Fruit fly (Drosophila melanogaster) whole organism, embryonic: ENCODE results near the gene Ser.
A peak's percentile ranks its signal among the peaks of the same experiment; 100 is the strongest.

Source experiments
- Atf3 ChIP-seq: fragments of 200-800 bp; sonication (Bioruptor generic); optimal IDR thresholded peaks from 3 replicates; lab custom pipeline; 2016; ENCODE audit warnings: missing biosample characterization, missing genetic modification characterization
- Bdp1 ChIP-seq: fragments of 200-800 bp; sonication (Bioruptor generic); optimal IDR thresholded peaks from 3 replicates; lab custom pipeline; 2016; ENCODE audit warnings: missing biosample characterization, missing genetic modification characterization
- CG10209 ChIP-seq: fragments of 200-800 bp; sonication (Bioruptor generic); optimal IDR thresholded peaks from 3 replicates; lab custom pipeline; 2017; ENCODE audit warnings: missing biosample characterization, mild to moderate bottlenecking, missing genetic modification characterization, missing genetic modification reagents
- CG10267 ChIP-seq: fragments of 200-800 bp; sonication (Bioruptor generic); optimal IDR thresholded peaks from 2 replicates; lab custom pipeline; 2018; ENCODE audit warnings: missing biosample characterization, mild to moderate bottlenecking, missing genetic modification characterization, moderate library complexity
- CG10274 ChIP-seq: fragments of 200-800 bp; sonication (Bioruptor generic); optimal IDR thresholded peaks from 3 replicates; lab custom pipeline; 2017; ENCODE audit warnings: missing biosample characterization, mild to moderate bottlenecking, missing genetic modification characterization
- CG10959 ChIP-seq: fragments of 200-800 bp; sonication (Bioruptor generic); IDR thresholded peaks from 2 replicates; pipeline ENCODE4 v1.3.6; 2022; ENCODE audit warnings: missing biosample characterization, missing genetic modification characterization
- CG12942 ChIP-seq: fragments of 200-800 bp; sonication (Bioruptor generic); optimal IDR thresholded peaks from 3 replicates; lab custom pipeline; 2016; ENCODE audit warnings: missing biosample characterization, missing genetic modification characterization
- CG13287 ChIP-seq: fragments of 200-800 bp; sonication (Bioruptor generic); IDR thresholded peaks from 2 replicates; pipeline ENCODE4 v1.3.6; 2022; ENCODE audit warnings: missing biosample characterization, missing genetic modification characterization; ENCODE audit not compliant: partially characterized antibody
- CG15011 ChIP-seq: fragments of 200-800 bp; sonication (Bioruptor generic); optimal IDR thresholded peaks from 3 replicates; lab custom pipeline; 2018; ENCODE audit warnings: missing biosample characterization, mild to moderate bottlenecking, missing genetic modification characterization
- CG1529 ChIP-seq: fragments of 200-800 bp; sonication (Bioruptor generic); optimal IDR thresholded peaks from 3 replicates; lab custom pipeline; 2018; ENCODE audit warnings: missing biosample characterization, missing genetic modification characterization
- CG1602 ChIP-seq: fragments of 200-800 bp; sonication (Bioruptor generic); optimal IDR thresholded peaks from 3 replicates; lab custom pipeline; 2016; ENCODE audit warnings: missing biosample characterization, missing genetic modification characterization
- CG16863 ChIP-seq: fragments of 200-800 bp; sonication (Bioruptor generic); optimal IDR thresholded peaks from 3 replicates; lab custom pipeline; 2016; ENCODE audit warnings: missing biosample characterization, missing genetic modification characterization
- CG17359 ChIP-seq: fragments of 200-800 bp; sonication (Bioruptor generic); optimal IDR thresholded peaks from 3 replicates; lab custom pipeline; 2018; ENCODE audit warnings: missing biosample characterization, mild to moderate bottlenecking, missing genetic modification characterization, moderate library complexity
- CG17361 ChIP-seq: fragments of 200-800 bp; sonication (Bioruptor generic); IDR thresholded peaks from 3 replicates; pipeline ENCODE4 v1.3.6; 2022; ENCODE audit warnings: missing biosample characterization, missing genetic modification characterization
- CG2202 ChIP-seq: fragments of 200-800 bp; sonication (Bioruptor generic); optimal IDR thresholded peaks from 2 replicates; lab custom pipeline; 2018; ENCODE audit warnings: missing biosample characterization, mild to moderate bottlenecking, missing genetic modification characterization
- CG30403 ChIP-seq: fragments of 200-800 bp; sonication (Bioruptor generic); optimal IDR thresholded peaks from 3 replicates; lab custom pipeline; 2016; ENCODE audit warnings: missing biosample characterization, missing genetic modification characterization
- CG33213 ChIP-seq: fragments of 200-800 bp; sonication (Bioruptor generic); optimal IDR thresholded peaks from 3 replicates; lab custom pipeline; 2016; ENCODE audit warnings: missing biosample characterization, missing genetic modification characterization
- CG4404 ChIP-seq: fragments of 200-800 bp; sonication (Bioruptor generic); IDR thresholded peaks from 2 replicates; pipeline ENCODE4 v1.3.6; 2022; ENCODE audit warnings: missing biosample characterization, missing genetic modification characterization
- CG8765 ChIP-seq: fragments of 200-800 bp; sonication (Bioruptor generic); IDR thresholded peaks from 2 replicates; pipeline ENCODE4 v1.3.6; 2022; ENCODE audit warnings: missing biosample characterization, missing genetic modification characterization
- CoRest ChIP-seq: fragments of 200-800 bp; sonication (Bioruptor generic); optimal IDR thresholded peaks from 3 replicates; lab custom pipeline; 2018; ENCODE audit warnings: missing biosample characterization, mild to moderate bottlenecking, missing genetic modification characterization, moderate library complexity
- D19A ChIP-seq: fragments of 200-800 bp; optimal IDR thresholded peaks from 3 replicates; lab custom pipeline; 2019; ENCODE audit warnings: missing biosample characterization, mild to moderate bottlenecking, missing genetic modification characterization, moderate library complexity
- Dip2 ChIP-seq: fragments of 200-800 bp; sonication (Bioruptor generic); IDR thresholded peaks from 2 replicates; pipeline ENCODE4 v1.3.6; 2022; ENCODE audit warnings: missing biosample characterization, missing genetic modification characterization
- Doc3 ChIP-seq: fragments of 200-800 bp; sonication (Bioruptor generic); IDR thresholded peaks from 3 replicates; pipeline ENCODE4 v1.3.6; 2022; ENCODE audit warnings: missing biosample characterization, missing genetic modification characterization; ENCODE audit not compliant: partially characterized antibody
- Eip74EF ChIP-seq, 2 experiments: fragments of 200-800 bp in 1 of 2; fragments of >200 bp in 1 of 2; sonication (Bioruptor generic) in 1 of 2; optimal IDR thresholded peaks; 2 replicates each; lab custom pipeline; 2017 to 2019; ENCODE audit warnings: missing biosample characterization in 2 of 2, missing genetic modification characterization in 2 of 2, mild to moderate bottlenecking in 1 of 2, moderate library complexity in 1 of 2
- Mad ChIP-seq: fragments of 200-800 bp; sonication (Bioruptor generic); optimal IDR thresholded peaks from 2 replicates; lab custom pipeline; 2016; ENCODE audit warnings: missing biosample characterization, missing genetic modification characterization
- Mes4 ChIP-seq: fragments of 200-800 bp; sonication (Bioruptor generic); optimal IDR thresholded peaks from 2 replicates; lab custom pipeline; 2016; ENCODE audit warnings: missing biosample characterization, missing genetic modification characterization
- NFAT ChIP-seq: fragments of 200-800 bp; sonication (Bioruptor generic); IDR thresholded peaks from 2 replicates; pipeline ENCODE4 v1.3.6; 2022; ENCODE audit warnings: missing biosample characterization, missing genetic modification characterization
- Neu2 ChIP-seq: fragments of 200-800 bp; sonication (Bioruptor generic); optimal IDR thresholded peaks from 3 replicates; lab custom pipeline; 2016; ENCODE audit warnings: missing biosample characterization, missing genetic modification characterization, borderline replicate concordance
- Vsx1 ChIP-seq: fragments of 200-800 bp; sonication (Bioruptor generic); optimal IDR thresholded peaks from 2 replicates; lab custom pipeline; 2017; ENCODE audit warnings: missing biosample characterization, mild to moderate bottlenecking, missing genetic modification characterization, missing genetic modification reagents
- amos ChIP-seq: fragments of 200-800 bp; sonication (Bioruptor generic); IDR thresholded peaks from 2 replicates; pipeline ENCODE4 v1.3.6; 2022; ENCODE audit warnings: missing biosample characterization, missing genetic modification characterization; ENCODE audit not compliant: partially characterized antibody
- ash1 ChIP-seq: fragments of 200-800 bp; sonication (Bioruptor generic); optimal IDR thresholded peaks from 2 replicates; lab custom pipeline; 2018; ENCODE audit warnings: missing biosample characterization, mild to moderate bottlenecking, missing genetic modification characterization
- ato ChIP-seq: fragments of 200-800 bp; sonication (Bioruptor generic); IDR thresholded peaks from 2 replicates; pipeline ENCODE4 v1.3.6; 2022; ENCODE audit warnings: missing biosample characterization, missing genetic modification characterization; ENCODE audit not compliant: partially characterized antibody
- dati ChIP-seq: fragments of 200-800 bp; sonication (Bioruptor generic); IDR thresholded peaks from 2 replicates; pipeline ENCODE4 v1.3.6; 2022; ENCODE audit warnings: missing biosample characterization, missing genetic modification characterization
- dysf ChIP-seq: fragments of 200-800 bp; sonication (Bioruptor generic); IDR thresholded peaks from 3 replicates; pipeline ENCODE4 v1.3.6; 2022; ENCODE audit warnings: missing biosample characterization, missing genetic modification characterization
- gce ChIP-seq: fragments of 200-800 bp; sonication (Bioruptor generic); IDR thresholded peaks from 3 replicates; pipeline ENCODE4 v1.3.6; 2022; ENCODE audit warnings: missing biosample characterization, missing genetic modification characterization
- gcm2 ChIP-seq: fragments of 200-800 bp; sonication (Bioruptor generic); optimal IDR thresholded peaks from 2 replicates; lab custom pipeline; 2016; ENCODE audit warnings: missing biosample characterization, missing genetic modification characterization
- grau ChIP-seq: fragments of 200-800 bp; optimal IDR thresholded peaks from 3 replicates; lab custom pipeline; 2019; ENCODE audit warnings: missing biosample characterization, mild to moderate bottlenecking, missing genetic modification characterization, moderate library complexity
- gsb ChIP-seq: fragments of 200-800 bp; sonication (Bioruptor generic); IDR thresholded peaks from 2 replicates; pipeline ENCODE4 v1.3.6; 2022; ENCODE audit warnings: missing biosample characterization, missing genetic modification characterization
- hb ChIP-seq: fragments of 200-800 bp; sonication (Bioruptor generic); IDR thresholded peaks from 3 replicates; pipeline ENCODE4 v1.3.6; 2022; ENCODE audit warnings: missing biosample characterization, missing genetic modification characterization; ENCODE audit not compliant: partially characterized antibody
- lov ChIP-seq, 2 experiments: fragments of 200-800 bp in 1 of 2; fragments of >200 bp in 1 of 2; sonication (Bioruptor generic) in 1 of 2; IDR thresholded peaks in 1 of 2; optimal IDR thresholded peaks in 1 of 2; 2 replicates in 1 of 2; 3 replicates in 1 of 2; pipeline versions ENCODE4 v1.3.6 to Lab custom; 2017 to 2022; ENCODE audit warnings: missing biosample characterization in 1 of 2, missing genetic modification characterization in 1 of 2
- nerfin-1 ChIP-seq: fragments of 200-800 bp; sonication (Bioruptor generic); optimal IDR thresholded peaks from 3 replicates; lab custom pipeline; 2019; ENCODE audit warnings: missing biosample characterization, mild to moderate bottlenecking, missing genetic modification characterization, moderate library complexity
- p53 ChIP-seq: fragments of 200-800 bp; sonication (Bioruptor generic); optimal IDR thresholded peaks from 2 replicates; lab custom pipeline; 2016; ENCODE audit warnings: missing biosample characterization, missing genetic modification characterization
- peb ChIP-seq: fragments of 200-800 bp; sonication (Bioruptor generic); IDR thresholded peaks from 2 replicates; pipeline ENCODE4 v1.3.6; 2022; ENCODE audit warnings: missing biosample characterization, missing genetic modification characterization
- salm ChIP-seq: fragments of 200-800 bp; sonication (Bioruptor generic); optimal IDR thresholded peaks from 2 replicates; lab custom pipeline; 2018; ENCODE audit warnings: missing biosample characterization, mild to moderate bottlenecking, missing genetic modification characterization
- sens ChIP-seq: fragments of 200-800 bp; sonication (Bioruptor generic); peaks from one replicate; lab custom pipeline; 2016; ENCODE audit warnings: missing biosample characterization, missing genetic modification characterization
- ttk ChIP-seq: fragments of 200-800 bp; sonication (Bioruptor generic); IDR thresholded peaks from 2 replicates; pipeline ENCODE4 v2.1.2; 2022; ENCODE audit warnings: missing biosample characterization, missing genetic modification characterization
- tup ChIP-seq: fragments of 200-800 bp; sonication (Bioruptor generic); optimal IDR thresholded peaks from 2 replicates; lab custom pipeline; 2016; ENCODE audit warnings: missing biosample characterization, mild to moderate bottlenecking, missing genetic modification characterization, moderate library complexity
- twi ChIP-seq: fragments of 200-800 bp; optimal IDR thresholded peaks from 2 replicates; lab custom pipeline; 2019; ENCODE audit warnings: missing biosample characterization, mild to moderate bottlenecking, missing genetic modification characterization, moderate library complexity
- wdn ChIP-seq: fragments of 200-800 bp; sonication (Bioruptor generic); IDR thresholded peaks from 2 replicates; pipeline ENCODE4 v1.3.6; 2022; ENCODE audit warnings: missing biosample characterization, missing genetic modification characterization

The Ser gene

DNA sequence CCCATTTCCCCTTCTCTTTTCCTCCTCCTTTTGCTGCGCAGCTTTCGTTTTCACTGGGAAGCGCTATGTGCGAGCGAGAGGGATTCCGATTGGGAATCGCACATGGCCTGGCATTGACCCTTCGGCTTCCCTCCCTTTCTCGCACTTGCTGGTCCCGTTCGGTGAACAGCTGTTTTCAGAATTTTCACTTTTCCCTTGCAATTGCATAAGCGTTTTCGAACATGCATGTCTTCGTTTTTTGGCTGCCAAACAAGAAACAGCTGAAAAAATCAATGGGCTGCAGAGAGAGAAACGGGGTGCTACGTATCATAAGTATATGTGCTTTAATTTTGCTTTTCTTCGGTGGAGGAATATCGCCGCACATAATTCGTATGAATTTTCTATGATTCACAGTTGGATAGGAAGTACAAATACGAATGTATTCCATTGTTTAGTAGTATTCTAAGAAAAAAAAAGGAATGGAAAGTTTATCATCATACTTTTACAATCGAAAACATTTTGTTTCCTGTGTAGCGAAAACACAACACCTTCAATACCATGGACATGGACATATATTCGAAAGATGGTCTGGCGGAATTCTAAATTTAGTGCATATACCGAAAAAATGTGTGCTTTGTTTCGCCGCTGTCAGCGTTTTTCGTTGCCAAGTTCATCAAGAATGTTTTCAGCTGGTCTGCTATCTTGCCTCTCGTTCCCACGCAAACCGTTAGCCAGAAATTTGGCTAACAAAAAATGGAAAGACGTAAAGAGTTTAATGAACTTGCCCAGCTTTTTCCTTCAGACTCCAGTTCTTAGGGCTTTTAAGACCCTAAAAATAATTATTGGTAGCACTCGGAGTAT lies 41.7 kb downstream of the Ser start (continued):
- TF ChIP-seq NFAT (GFP tag; lab: Robert Waterston, UW) (peak; percentile 24; the same call in 1 of the 2 replicates), CG15011 (GFP tag; lab: Kevin White, UChicago) (no peak), CG17361 (GFP tag; lab: Robert Waterston, UW) (peak; percentile 71), gce (GFP tag; lab: Robert Waterston, UW) (no peak), twi (peak; percentile 18), sens (GFP tag; lab: Kevin White, UChicago) (peak; percentile 83), nerfin-1 (peak; percentile 23), gsb (no peak), gcm2 (GFP tag; lab: Kevin White, UChicago) (no peak), CoRest (peak; percentile 62), wdn (GFP tag; lab: Robert Waterston, UW) (no peak), Doc3 (GFP tag; lab: Robert Waterston, UW) (no peak), peb (no peak), dati (no peak), Eip74EF (GFP tag; optimal IDR thresholded peaks at IDR 0.05; lab: Kevin White, UChicago) (peak in 1 of 2 experiments; percentile 28), CG16863 (GFP tag; lab: Kevin White, UChicago) (peak; percentile 35), Vsx1 (GFP tag; lab: Kevin White, UChicago) (no peak), CG13287 (GFP tag; lab: Robert Waterston, UW) (no peak), grau (peak; percentile 65), ttk (GFP tag; lab: Robert Waterston, UW) (no peak), D19A (tag; lab: Kevin White, UChicago) (peak; percentile 21), ato (GFP tag; lab: Robert Waterston, UW) (no peak), CG10267 (peak; percentile 19), Dip2 (GFP tag; lab: Robert Waterston, UW) (no peak), CG2202 (tag; lab: Kevin White, UChicago) (no peak), CG30403 (GFP tag; lab: Kevin White, UChicago) (peak; percentile 24), amos (GFP tag; lab: Robert Waterston, UW) (no peak), CG10959 (GFP tag; lab: Robert Waterston, UW) (no peak), ash1 (GFP tag; lab: Kevin White, UChicago) (no peak), Atf3 (GFP tag; lab: Kevin White, UChicago) (no peak), salm (tag; lab: Kevin White, UChicago) (peak; percentile 37), Mad (GFP tag; lab: Kevin White, UChicago) (no peak), p53 (GFP tag; lab: Kevin White, UChicago) (no peak), CG10274 (GFP tag; lab: Kevin White, UChicago) (no peak), CG1529 (GFP tag; lab: Kevin White, UChicago) (no peak), Neu2 (GFP tag; lab: Kevin White, UChicago) (no peak), dysf (GFP tag; lab: Robert Waterston, UW) (peak; percentile 67; the same call in 2 of the 3 replicates), lov (optimal IDR thresholded peaks at IDR 0.05; lab: Kevin White, UChicago) (no peak), lov (GFP tag; IDR thresholded peaks at IDR 0.05; lab: Robert Waterston, UW) (no peak), CG17359 (tag; lab: Kevin White, UChicago) (peak; percentile 59), CG8765 (GFP tag; lab: Robert Waterston, UW) (no peak), CG12942 (GFP tag; lab: Kevin White, UChicago) (peak; percentile 10), CG4404 (GFP tag; lab: Robert Waterston, UW) (no peak), CG33213 (GFP tag; lab: Kevin White, UChicago) (no peak), Bdp1 (GFP tag; lab: Kevin White, UChicago) (no peak), Mes4 (peak; percentile 13), CG10209 (peak; percentile 51), CG1602 (GFP tag; lab: Kevin White, UChicago) (no peak), hb (GFP tag; lab: Robert Waterston, UW) (no peak), tup (no peak)
